Fruit fly (Drosophila melanogaster) Kc167 (cell line): Measurements from ENCODE around the gene eIF3d2.

Source experiments
- Myc ChIP-seq: fragments of >200 bp; optimal IDR thresholded peaks from 2 replicates; lab custom pipeline; 2017; ENCODE audit warnings: missing external identifiers
- Sin3A ChIP-seq: fragments of >200 bp; optimal IDR thresholded peaks from 2 replicates; lab custom pipeline; 2018; ENCODE audit warnings: missing external identifiers
- h ChIP-seq: fragments of >200 bp; optimal IDR thresholded peaks from 3 replicates; lab custom pipeline; 2018; ENCODE audit warnings: missing external identifiers
- insv ChIP-seq: fragments of >200 bp; optimal IDR thresholded peaks from 3 replicates; lab custom pipeline; 2018; ENCODE audit warnings: missing external identifiers
- psq ChIP-seq: fragments of >200 bp; optimal IDR thresholded peaks from 2 replicates; lab custom pipeline; 2017; ENCODE audit warnings: missing external identifiers
- ttk ChIP-seq: sonication (Bioruptor generic); optimal IDR thresholded peaks from 2 replicates; lab custom pipeline; 2017; ENCODE audit warnings: missing external identifiers

dm6 chr3R:12226239-12226638 lies 31.4 kb upstream of the eIF3d2 start, which contains the start of gene CG12256:
- TF ChIP-seq h (no peak), ttk (lab: Kevin White, UChicago) (no peak), psq (lab: Kevin White, UChicago) (no peak), insv (lab: Kevin White, UChicago) (no peak), Myc (no peak), Sin3A (lab: Kevin White, UChicago) (no peak)
